Fruit fly (Drosophila melanogaster) whole organism, prepupa: Measurements from ENCODE around the gene CG34242.

Source experiments
- Blimp-1 ChIP-seq: fragments of 200-800 bp; sonication (Bioruptor generic); optimal IDR thresholded peaks from 3 replicates; lab custom pipeline; 2017; ENCODE audit warnings: missing biosample characterization, missing genetic modification characterization, mild to moderate bottlenecking, moderate library complexity, missing genetic modification reagents
- CG10631 ChIP-seq: fragments of 200-800 bp; sonication (Bioruptor generic); optimal IDR thresholded peaks from 2 replicates; lab custom pipeline; 2016; ENCODE audit warnings: missing biosample characterization, missing genetic modification characterization
- CG11294 ChIP-seq: fragments of 200-800 bp; sonication (Bioruptor generic); IDR thresholded peaks from 2 replicates; pipeline ENCODE4 v1.3.6; 2022; ENCODE audit warnings: missing biosample characterization, missing genetic modification characterization
- CG11762 ChIP-seq: fragments of 200-800 bp; sonication (Bioruptor generic); optimal IDR thresholded peaks from 3 replicates; lab custom pipeline; 2016; ENCODE audit warnings: missing biosample characterization, missing genetic modification characterization; ENCODE audit not compliant: insufficient read depth
- CG15336 ChIP-seq: fragments of 200-800 bp; sonication (Bioruptor generic); IDR thresholded peaks from 2 replicates; pipeline ENCODE4 v1.3.6; 2022; ENCODE audit warnings: missing biosample characterization, missing genetic modification characterization
- CG1621 ChIP-seq: fragments of 200-800 bp; sonication (Bioruptor generic); optimal IDR thresholded peaks from 3 replicates; lab custom pipeline; 2018; ENCODE audit warnings: missing biosample characterization, mild to moderate bottlenecking, missing genetic modification characterization
- CG16779 ChIP-seq: fragments of 200-800 bp; sonication (Bioruptor generic); optimal IDR thresholded peaks from 3 replicates; lab custom pipeline; 2017; ENCODE audit warnings: missing biosample characterization, mild to moderate bottlenecking, missing genetic modification characterization
- CG3032 ChIP-seq: fragments of 200-800 bp; optimal IDR thresholded peaks from 2 replicates; lab custom pipeline; 2019; ENCODE audit warnings: missing biosample characterization, mild to moderate bottlenecking, missing genetic modification characterization, moderate library complexity
- CG31627 ChIP-seq: fragments of 200-800 bp; sonication (Bioruptor generic); optimal IDR thresholded peaks from 3 replicates; lab custom pipeline; 2016; ENCODE audit warnings: missing biosample characterization, missing genetic modification characterization
- CG32006 ChIP-seq: fragments of 200-800 bp; sonication (Bioruptor generic); optimal IDR thresholded peaks from 3 replicates; lab custom pipeline; 2017; ENCODE audit warnings: missing biosample characterization, mild to moderate bottlenecking, missing genetic modification characterization
- CG34406 ChIP-seq: fragments of 200-800 bp; sonication (Bioruptor generic); optimal IDR thresholded peaks from 3 replicates; lab custom pipeline; 2016; ENCODE audit warnings: missing biosample characterization, missing genetic modification characterization
- CG3919 ChIP-seq: fragments of 200-800 bp; sonication (Bioruptor generic); optimal IDR thresholded peaks from 3 replicates; lab custom pipeline; 2016; ENCODE audit warnings: missing biosample characterization, missing genetic modification characterization
- CG6276 ChIP-seq: fragments of 200-800 bp; sonication (Bioruptor generic); optimal IDR thresholded peaks from 2 replicates; lab custom pipeline; 2017; ENCODE audit warnings: missing biosample characterization, mild to moderate bottlenecking, missing genetic modification characterization
- CG6808 ChIP-seq: fragments of 200-800 bp; sonication (Bioruptor generic); optimal IDR thresholded peaks from 3 replicates; lab custom pipeline; 2017; ENCODE audit warnings: missing biosample characterization, missing genetic modification characterization, mild to moderate bottlenecking, moderate library complexity, missing genetic modification reagents
- CG6854 ChIP-seq: fragments of 200-800 bp; sonication (Bioruptor generic); optimal IDR thresholded peaks from 2 replicates; lab custom pipeline; 2017; ENCODE audit warnings: missing biosample characterization, mild to moderate bottlenecking, missing genetic modification characterization
- CG7368 ChIP-seq: fragments of 200-800 bp; sonication (Bioruptor generic); optimal IDR thresholded peaks from 3 replicates; lab custom pipeline; 2016; ENCODE audit warnings: missing biosample characterization, missing genetic modification characterization
- CG8632 ChIP-seq: fragments of 200-800 bp; sonication (Bioruptor generic); optimal IDR thresholded peaks from 3 replicates; lab custom pipeline; 2016; ENCODE audit warnings: missing biosample characterization, missing genetic modification characterization
- CG9139 ChIP-seq: fragments of 200-800 bp; sonication (Bioruptor generic); optimal IDR thresholded peaks from 3 replicates; lab custom pipeline; 2017; ENCODE audit warnings: missing biosample characterization, mild to moderate bottlenecking, missing genetic modification characterization
- Eip78C ChIP-seq: fragments of 200-800 bp; sonication (Bioruptor generic); peaks from one replicate; lab custom pipeline; 2016; ENCODE audit warnings: missing biosample characterization, missing genetic modification characterization
- Eip93F ChIP-seq: fragments of 200-800 bp; sonication (Bioruptor generic); optimal IDR thresholded peaks from 2 replicates; lab custom pipeline; 2016; ENCODE audit warnings: missing biosample characterization, mild to moderate bottlenecking, missing genetic modification characterization
- Ets21C ChIP-seq: fragments of 200-800 bp; sonication (Bioruptor generic); optimal IDR thresholded peaks from 3 replicates; lab custom pipeline; 2016; ENCODE audit warnings: missing biosample characterization, missing genetic modification characterization
- Gug ChIP-seq: fragments of 200-800 bp; sonication (Bioruptor generic); IDR thresholded peaks from 2 replicates; pipeline ENCODE4 v1.3.6; 2022; ENCODE audit warnings: missing biosample characterization, missing genetic modification characterization
- Hr38 ChIP-seq: sonication (Bioruptor generic); optimal IDR thresholded peaks from 2 replicates; lab custom pipeline; 2016; ENCODE audit warnings: missing biosample characterization, missing genetic modification characterization
- Hr4 ChIP-seq: fragments of 200-800 bp; sonication (Bioruptor generic); optimal IDR thresholded peaks from 3 replicates; lab custom pipeline; 2016; ENCODE audit warnings: missing biosample characterization, missing genetic modification characterization
- Lpt ChIP-seq: fragments of 200-800 bp; sonication (Bioruptor generic); optimal IDR thresholded peaks from 3 replicates; lab custom pipeline; 2016; ENCODE audit warnings: missing biosample characterization, missing genetic modification characterization
- Met ChIP-seq: fragments of 200-800 bp; sonication (Bioruptor generic); optimal IDR thresholded peaks from 3 replicates; lab custom pipeline; 2016; ENCODE audit warnings: missing biosample characterization, missing genetic modification characterization
- OdsH ChIP-seq: fragments of 200-800 bp; sonication (Bioruptor generic); optimal IDR thresholded peaks from 3 replicates; lab custom pipeline; 2016; ENCODE audit warnings: missing biosample characterization, missing genetic modification characterization
- Smox ChIP-seq: fragments of 200-800 bp; sonication (Bioruptor generic); optimal IDR thresholded peaks from 3 replicates; lab custom pipeline; 2016; ENCODE audit warnings: missing biosample characterization, missing genetic modification characterization
- Sox102F ChIP-seq: fragments of 200-800 bp; sonication (Bioruptor generic); optimal IDR thresholded peaks from 2 replicates; lab custom pipeline; 2016; ENCODE audit warnings: missing biosample characterization, mild to moderate bottlenecking, missing genetic modification characterization
- Sox14 ChIP-seq: fragments of 200-800 bp; sonication (Bioruptor generic); optimal IDR thresholded peaks from 3 replicates; lab custom pipeline; 2016; ENCODE audit warnings: missing biosample characterization, missing genetic modification characterization
- Sox15 ChIP-seq: fragments of 200-800 bp; sonication (Bioruptor generic); optimal IDR thresholded peaks from 3 replicates; lab custom pipeline; 2016; ENCODE audit warnings: missing biosample characterization, missing genetic modification characterization
- achi ChIP-seq: fragments of 200-800 bp; sonication (Bioruptor generic); optimal IDR thresholded peaks from 3 replicates; lab custom pipeline; 2016; ENCODE audit warnings: missing biosample characterization, missing genetic modification characterization
- acj6 ChIP-seq: fragments of 200-800 bp; sonication (Bioruptor generic); optimal IDR thresholded peaks from 3 replicates; lab custom pipeline; 2016; ENCODE audit warnings: missing biosample characterization, missing genetic modification characterization
- dac ChIP-seq: fragments of 200-800 bp; sonication (Bioruptor generic); optimal IDR thresholded peaks from 2 replicates; lab custom pipeline; 2017; ENCODE audit warnings: missing biosample characterization, mild to moderate bottlenecking, missing genetic modification characterization
- dsx ChIP-seq: fragments of 200-800 bp; optimal IDR thresholded peaks from 3 replicates; lab custom pipeline; 2019; ENCODE audit warnings: missing biosample characterization, mild to moderate bottlenecking, missing genetic modification characterization, moderate library complexity; ENCODE audit not compliant: poor library complexity, severe bottlenecking
- esn ChIP-seq: fragments of 200-800 bp; sonication (Bioruptor generic); optimal IDR thresholded peaks from 2 replicates; lab custom pipeline; 2016; ENCODE audit warnings: missing biosample characterization, mild to moderate bottlenecking, missing genetic modification characterization, moderate library complexity
- fd59A ChIP-seq: fragments of 200-800 bp; sonication (Bioruptor generic); optimal IDR thresholded peaks from 2 replicates; lab custom pipeline; 2017; ENCODE audit warnings: missing biosample characterization, mild to moderate bottlenecking, missing genetic modification characterization, missing genetic modification reagents
- fkh ChIP-seq: fragments of 200-800 bp; sonication (Bioruptor generic); optimal IDR thresholded peaks from 3 replicates; lab custom pipeline; 2017; ENCODE audit warnings: missing biosample characterization, mild to moderate bottlenecking, missing genetic modification characterization, moderate library complexity
- lz ChIP-seq: fragments of 200-800 bp; sonication (Bioruptor generic); optimal IDR thresholded peaks from 3 replicates; lab custom pipeline; 2016; ENCODE audit warnings: missing biosample characterization, missing genetic modification characterization
- salr ChIP-seq, 2 experiments: fragments of 200-800 bp; sonication (Bioruptor generic); optimal IDR thresholded peaks; 3 replicates each; lab custom pipeline; 2016 to 2018; ENCODE audit warnings: missing biosample characterization in 2 of 2, missing genetic modification characterization in 2 of 2, mild to moderate bottlenecking in 1 of 2
- ss ChIP-seq, 2 experiments: fragments of 200-800 bp; sonication (Bioruptor generic); optimal IDR thresholded peaks; 2 replicates in 1 of 2; 3 replicates in 1 of 2; lab custom pipeline; 2017 to 2018; ENCODE audit warnings: mild to moderate bottlenecking in 2 of 2, missing biosample characterization in 2 of 2, missing genetic modification characterization in 2 of 2, moderate library complexity in 1 of 2
- svp ChIP-seq: fragments of 200-800 bp; sonication (Bioruptor generic); peaks from one replicate; lab custom pipeline; 2016; ENCODE audit warnings: missing biosample characterization, missing genetic modification characterization
- topi ChIP-seq: fragments of 200-800 bp; sonication (Bioruptor generic); optimal IDR thresholded peaks from 3 replicates; lab custom pipeline; 2016; ENCODE audit warnings: missing biosample characterization, missing genetic modification characterization
- vri ChIP-seq: fragments of 200-800 bp; sonication (Bioruptor generic); optimal IDR thresholded peaks from 3 replicates; lab custom pipeline; 2016; ENCODE audit warnings: missing biosample characterization, mild to moderate bottlenecking, missing genetic modification characterization

The CG34242 gene

dm6 chr3L:12534318-12534717, 522 bp downstream of the CG34242 start, which contains the start of gene Pmm2 (continued):
- no peak for TF ChIP-seq salr (GFP tag; optimal IDR thresholded peaks at IDR 0.05; lab: Kevin White, UChicago)

dm6 chr3L:12537123-12537522, 3.3 kb downstream of the CG34242 start, which contains the start of gene CG4069:
CG4069 (minus strand) TSS chr3L:12537315.
- TF ChIP-seq Ets21C, result no peak
- TF ChIP-seq fkh (GFP tag; lab: Kevin White, UChicago), result peak; percentile 90
- TF ChIP-seq, all 60 proteins: peak for 1

dm6 chr3L:12549471-12549870, 15.7 kb downstream of the CG34242 start:
- TF ChIP-seq svp (GFP tag; lab: Kevin White, UChicago), result peak; percentile 58
- no peak for TF ChIP-seq ss (GFP tag; optimal IDR thresholded peaks at IDR 0.05; lab: Kevin White, UChicago)
- TF ChIP-seq esn, result no peak
- no peak for TF ChIP-seq CG10631 (GFP tag; lab: Kevin White, UChicago)
- no peak for TF ChIP-seq Eip93F
- no peak for TF ChIP-seq CG32006
- TF ChIP-seq Hr38 (GFP tag; lab: Kevin White, UChicago), result no peak
- peak; percentile 74 for TF ChIP-seq Eip78C (GFP tag; lab: Kevin White, UChicago)
- no peak for TF ChIP-seq Sox14 (GFP tag; lab: Kevin White, UChicago)
- TF ChIP-seq CG34406 (GFP tag; lab: Kevin White, UChicago), result no peak

DNA sequence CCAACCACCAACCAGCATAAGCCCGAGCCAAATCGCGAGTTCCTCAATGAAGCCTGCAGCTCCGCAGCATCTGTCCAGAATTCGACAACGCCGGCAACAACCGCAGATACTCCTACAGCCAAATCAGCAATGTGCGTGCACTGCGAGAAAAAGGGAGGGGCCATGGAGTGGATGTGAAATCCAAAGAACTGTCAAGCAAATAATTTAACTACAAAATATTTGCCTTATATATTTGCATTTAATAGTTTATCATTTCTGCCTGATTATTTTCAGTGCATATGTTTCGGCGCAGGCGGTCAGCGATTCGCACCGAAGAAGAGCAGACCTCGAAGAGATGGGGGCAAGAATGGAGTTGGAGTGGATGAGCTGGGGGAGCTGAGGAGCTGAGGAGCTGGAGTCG, 17.9 kb downstream of the CG34242 start:
- TF ChIP-seq CG11294 (GFP tag; lab: Robert Waterston, UW), result no peak
- TF ChIP-seq vri (GFP tag; lab: Kevin White, UChicago), result peak; percentile 53
- peak; percentile 85 for TF ChIP-seq Met (GFP tag; lab: Kevin White, UChicago)
- TF ChIP-seq OdsH (GFP tag; lab: Kevin White, UChicago), result peak; percentile 68
- TF ChIP-seq acj6 (GFP tag; lab: Kevin White, UChicago), result peak; percentile 71
- peak; percentile 67 for TF ChIP-seq CG15336 (GFP tag; lab: Robert Waterston, UW)
- peak; percentile 41 for TF ChIP-seq CG11762 (GFP tag; lab: Kevin White, UChicago)
- TF ChIP-seq salr (GFP tag; optimal IDR thresholded peaks at IDR 0.05; lab: Kevin White, UChicago), result peak; percentile 43 to 67
- TF ChIP-seq Sox15 (GFP tag; lab: Kevin White, UChicago), result peak; percentile 53
- peak; percentile 17 for TF ChIP-seq dac
- TF ChIP-seq CG6854 (GFP tag; lab: Kevin White, UChicago), result peak; percentile 66
- peak; percentile 69 for TF ChIP-seq CG34406 (GFP tag; lab: Kevin White, UChicago)
- TF ChIP-seq Eip93F, result no peak
- peak; percentile 78 for TF ChIP-seq lz
- peak; percentile 14 for TF ChIP-seq Lpt (GFP tag; lab: Kevin White, UChicago)
- peak; percentile 83 for TF ChIP-seq esn
- TF ChIP-seq CG8632, result peak; percentile 63
- TF ChIP-seq Smox (GFP tag; lab: Kevin White, UChicago), result peak; percentile 69
- TF ChIP-seq Sox102F (GFP tag; lab: Kevin White, UChicago), result peak; percentile 80
- peak; percentile 73 for TF ChIP-seq dsx (GFP tag; lab: Kevin White, UChicago)
- TF ChIP-seq achi (GFP tag; lab: Kevin White, UChicago), result peak; percentile 75
- peak; percentile 47 for TF ChIP-seq CG6276
- peak; percentile 81 for TF ChIP-seq topi (GFP tag; lab: Kevin White, UChicago)
- peak; percentile 70 for TF ChIP-seq CG1621
- peak; percentile 81 for TF ChIP-seq CG31627 (GFP tag; lab: Kevin White, UChicago)
- TF ChIP-seq CG10631 (GFP tag; lab: Kevin White, UChicago), result peak; percentile 73
- peak; percentile 67 for TF ChIP-seq fd59A (GFP tag; lab: Kevin White, UChicago)
- peak; percentile 10 for TF ChIP-seq Blimp-1
- no peak for TF ChIP-seq fkh (GFP tag; lab: Kevin White, UChicago)
- peak; percentile 80 for TF ChIP-seq CG6808
- peak; percentile 62 for TF ChIP-seq CG9139 (GFP tag; lab: Kevin White, UChicago)
- TF ChIP-seq CG7368, result peak; percentile 67
- TF ChIP-seq Gug (GFP tag; lab: Robert Waterston, UW), result peak; percentile 42
- TF ChIP-seq CG3919 (GFP tag; lab: Kevin White, UChicago), result peak; percentile 79
- peak; percentile 48 for TF ChIP-seq Ets21C
- peak; percentile 78 for TF ChIP-seq CG3032
- TF ChIP-seq ss (GFP tag; optimal IDR thresholded peaks at IDR 0.05; lab: Kevin White, UChicago), result peak; percentile 65 to 73
- peak; percentile 63 for TF ChIP-seq Hr4 (GFP tag; lab: Kevin White, UChicago)
- TF ChIP-seq Sox14 (GFP tag; lab: Kevin White, UChicago), result peak; percentile 77
- no peak for TF ChIP-seq Hr38 (GFP tag; lab: Kevin White, UChicago)
- peak; percentile 42 for TF ChIP-seq CG16779 (tag; lab: Kevin White, UChicago)
